Worm (Caenorhabditis elegans) whole organism, L3 larva: ENCODE measurements around the gene ZK1240.9.

Source experiments
- aly-2 ChIP-seq: fragments of 150-350 bp; optimal IDR thresholded peaks from 2 replicates; lab custom pipeline; 2014; ENCODE audit warnings: missing biosample characterization, missing genetic modification characterization
- ama-1 ChIP-seq: fragments of 150-350 bp; optimal IDR thresholded peaks from 2 replicates; lab custom pipeline; 2018
- daf-12 ChIP-seq: fragments of 150-350 bp; optimal IDR thresholded peaks from 2 replicates; lab custom pipeline; 2014; ENCODE audit warnings: missing biosample characterization, missing genetic modification reagents, missing genetic modification characterization
- elt-2 ChIP-seq: sonication (generic microtip); optimal IDR thresholded peaks from 2 replicates; lab custom pipeline; 2016; ENCODE audit warnings: missing genetic modification reagents, mild to moderate bottlenecking, missing genetic modification characterization, missing compliant biosample characterization
- mdl-1 ChIP-seq: fragments of 150-350 bp; optimal IDR thresholded peaks from 2 replicates; lab custom pipeline; 2014; ENCODE audit warnings: missing biosample characterization, missing genetic modification characterization
- nhr-11 ChIP-seq: fragments of 150-350 bp; optimal IDR thresholded peaks from 2 replicates; lab custom pipeline; 2014; ENCODE audit warnings: missing biosample characterization, missing genetic modification characterization
- nhr-237 ChIP-seq: fragments of 150-350 bp; optimal IDR thresholded peaks from 2 replicates; lab custom pipeline; 2014; ENCODE audit warnings: missing biosample characterization, missing genetic modification characterization
- nhr-25 ChIP-seq: sonication (generic microtip); optimal IDR thresholded peaks from 2 replicates; lab custom pipeline; 2017; ENCODE audit warnings: missing biosample characterization, missing genetic modification characterization
- nhr-67 ChIP-seq: fragments of 150-350 bp; optimal IDR thresholded peaks from 2 replicates; lab custom pipeline; 2014; ENCODE audit warnings: missing biosample characterization, missing genetic modification characterization
- nhr-76 ChIP-seq: fragments of 150-350 bp; sonication (generic microtip); optimal IDR thresholded peaks from 5 replicates; lab custom pipeline; 2014; ENCODE audit warnings: missing biosample characterization, missing genetic modification characterization
- pha-4 ChIP-seq: fragments of 150-350 bp; optimal IDR thresholded peaks from 2 replicates; lab custom pipeline; 2014; ENCODE audit warnings: missing biosample characterization, missing genetic modification reagents, missing genetic modification characterization
- pqm-1 ChIP-seq: fragments of 150-350 bp; optimal IDR thresholded peaks from 2 replicates; lab custom pipeline; 2017; ENCODE audit warnings: missing biosample characterization, missing genetic modification characterization, inconsistent platforms
- unc-62 ChIP-seq: fragments of 150-350 bp; sonication (generic microtip); optimal IDR thresholded peaks from 4 replicates; lab custom pipeline; 2014; ENCODE audit warnings: missing biosample characterization, missing genetic modification reagents, missing genetic modification characterization

DNA sequence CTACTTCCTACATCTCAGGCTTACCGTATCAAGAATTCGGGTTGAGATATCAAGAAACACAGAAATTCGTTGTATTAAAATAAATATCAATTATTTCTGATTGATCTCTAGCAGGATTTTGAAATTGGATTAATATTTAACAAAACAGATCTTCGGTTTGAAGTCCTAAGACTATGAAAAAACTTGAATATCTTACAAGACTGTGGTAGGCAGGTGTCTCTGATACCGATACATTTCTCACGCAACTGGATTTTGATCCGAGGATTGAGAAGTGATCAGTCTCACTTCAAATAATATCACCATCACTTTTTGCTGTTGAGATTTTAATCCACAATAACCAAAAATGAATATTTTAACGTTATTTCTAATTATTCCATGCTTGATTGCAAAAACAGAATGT is 28.7 kb downstream of the ZK1240.9 start, which contains the start of gene F43C11.4:
- TF ChIP-seq nhr-11 (no peak), nhr-237 (no peak), pha-4 (tag; lab: Kevin White, UChicago) (no peak), daf-12 (tag; lab: Kevin White, UChicago) (no peak), nhr-76 (no peak), mdl-1 (tag; lab: Kevin White, UChicago) (no peak), nhr-67 (tag; lab: Kevin White, UChicago) (no peak), aly-2 (tag; lab: Kevin White, UChicago) (no peak), nhr-25 (tag; lab: Kevin White, UChicago) (no peak), elt-2 (tag; lab: Kevin White, UChicago) (no peak), unc-62 (GFP tag; lab: Kevin White, UChicago) (no peak), pqm-1 (tag; lab: Kevin White, UChicago) (no peak), ama-1 (no peak)
